Worm (Caenorhabditis elegans) whole organism, L4/young adult: ENCODE results near the gene K12D12.4.

Source experiments
- W03F9.2 ChIP-seq: fragments of 150-350 bp; optimal IDR thresholded peaks from 2 replicates; lab custom pipeline; 2014; ENCODE audit warnings: missing biosample characterization, missing genetic modification characterization
- dao-5 ChIP-seq: sonication (generic microtip); optimal IDR thresholded peaks from 2 replicates; lab custom pipeline; 2016; ENCODE audit warnings: missing genotype, missing genetic modification characterization, moderate library complexity, missing compliant biosample characterization
- him-1 ChIP-seq: sonication (generic microtip); optimal IDR thresholded peaks from 2 replicates; lab custom pipeline; 2016; ENCODE audit warnings: missing genotype, missing genetic modification reagents, missing genetic modification characterization, missing compliant biosample characterization

Gene K12D12.4

DNA sequence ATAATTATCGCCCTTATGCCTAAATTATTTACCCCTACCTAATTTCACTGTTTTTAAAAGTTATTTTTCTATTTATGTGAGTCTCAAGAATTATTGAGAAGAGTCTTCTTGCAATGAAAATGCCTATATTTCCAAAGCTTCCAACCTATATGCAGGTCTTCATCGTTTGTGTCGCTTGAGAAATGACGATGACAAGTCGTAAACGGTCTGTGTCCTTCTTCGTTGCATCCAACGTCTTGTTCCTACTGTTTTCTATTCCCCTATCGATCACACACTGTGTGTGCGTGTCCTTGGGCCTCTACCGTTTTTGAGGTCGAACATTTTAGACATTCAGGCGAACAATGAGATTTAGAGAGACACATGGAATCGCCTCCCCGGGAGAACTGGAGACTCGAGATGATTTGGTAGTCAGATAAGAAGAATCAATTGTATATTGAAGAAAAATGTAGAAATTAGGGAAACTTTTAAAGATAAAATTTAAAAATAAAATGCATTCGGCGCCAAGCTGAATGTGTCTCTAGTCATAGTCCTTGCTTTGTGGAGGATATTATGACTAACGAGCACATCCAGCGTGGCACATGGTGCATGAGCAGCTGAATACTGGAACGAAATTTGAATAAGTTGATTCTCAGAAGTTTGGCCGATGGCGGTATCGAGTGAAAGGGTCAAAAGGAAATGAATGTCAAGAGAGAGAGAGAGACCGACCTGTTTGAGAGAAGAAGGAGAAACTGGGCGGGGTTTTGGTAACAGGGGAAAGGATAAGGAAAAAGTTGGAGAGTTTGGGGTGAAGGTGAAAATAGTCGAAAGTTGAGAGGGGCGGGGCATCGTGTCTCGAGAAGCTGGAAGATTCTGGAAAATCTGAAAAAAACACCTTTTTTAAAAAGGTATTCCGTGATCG lies 15.2 kb upstream of the K12D12.4 start:
- TF ChIP-seq W03F9.2 (tag; lab: Kevin White, UChicago) (no peak), him-1 (tag; lab: Kevin White, UChicago) (no peak), dao-5 (no peak)

ce11 chrII:11879784-11880183 lies 14.2 kb upstream of the K12D12.4 start:
- TF ChIP-seq dao-5 (no peak), W03F9.2 (tag; lab: Kevin White, UChicago) (no peak), him-1 (tag; lab: Kevin White, UChicago) (no peak)

DNA sequence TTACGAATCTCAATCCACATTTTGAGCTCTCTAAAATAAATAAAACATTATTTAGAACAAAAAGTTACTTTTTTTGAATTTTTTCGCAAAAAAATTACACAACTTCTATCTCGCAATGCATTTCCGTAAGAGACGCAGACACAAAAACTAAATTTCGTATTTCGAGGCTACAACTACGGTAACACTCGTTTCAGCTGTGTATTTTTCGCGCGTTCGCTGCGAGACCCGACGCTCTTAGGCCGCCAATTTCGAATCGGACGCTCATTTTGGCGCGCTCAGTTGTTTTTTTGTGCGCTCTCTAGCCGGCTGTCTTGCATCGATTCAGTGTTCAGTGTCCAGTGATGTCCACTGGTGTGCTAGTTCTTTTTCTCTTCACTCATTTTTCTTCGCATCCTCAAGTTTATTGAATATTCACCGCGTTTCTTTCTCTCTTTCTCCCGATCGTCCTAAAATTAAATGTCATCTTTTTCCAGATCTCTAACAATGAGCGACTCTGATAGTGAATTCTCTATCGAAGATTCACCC lies 9.2 kb upstream of the K12D12.4 start, which contains the start of the genes npp-3 and top-2:
npp-3 (minus strand) TSS at position 115 of the 525 bp plus-strand sequence.
top-2 (plus strand) TSS at position 475 of the 525 bp plus-strand sequence.
- TF ChIP-seq W03F9.2 (tag; lab: Kevin White, UChicago) (peak; percentile 88), him-1 (tag; lab: Kevin White, UChicago) (peak; percentile 74), dao-5 (no peak)

DNA sequence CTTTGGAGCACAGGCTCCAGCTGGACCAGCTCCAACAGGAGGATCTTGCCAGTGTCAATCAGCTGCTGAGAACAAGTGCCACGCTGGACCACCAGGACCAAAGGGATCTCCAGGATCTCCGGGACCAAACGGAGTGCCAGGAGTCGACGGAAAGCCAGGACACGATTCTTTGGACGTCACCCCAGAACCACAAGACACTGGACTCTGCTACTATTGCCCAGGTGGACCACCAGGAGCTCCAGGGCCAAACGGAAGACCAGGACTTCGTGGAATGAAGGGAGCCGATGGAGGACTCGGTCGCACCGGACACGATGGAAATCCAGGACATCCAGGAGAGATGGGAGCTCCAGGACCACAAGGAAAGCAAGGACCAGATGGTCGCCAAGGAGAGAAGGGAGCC lies 3.3 kb upstream of the K12D12.4 start:
- no peak for TF ChIP-seq dao-5
- no peak for TF ChIP-seq W03F9.2 (tag; lab: Kevin White, UChicago)
- no peak for TF ChIP-seq him-1 (tag; lab: Kevin White, UChicago)

ce11 chrII:11868234-11868633 lies 2.7 kb upstream of the K12D12.4 start, which contains the start of gene col-84:
TSS of gene col-84 (plus strand) at chrII:11868534.
- TF ChIP-seq W03F9.2 (tag; lab: Kevin White, UChicago) (no peak), dao-5 (no peak), him-1 (tag; lab: Kevin White, UChicago) (no peak)

DNA sequence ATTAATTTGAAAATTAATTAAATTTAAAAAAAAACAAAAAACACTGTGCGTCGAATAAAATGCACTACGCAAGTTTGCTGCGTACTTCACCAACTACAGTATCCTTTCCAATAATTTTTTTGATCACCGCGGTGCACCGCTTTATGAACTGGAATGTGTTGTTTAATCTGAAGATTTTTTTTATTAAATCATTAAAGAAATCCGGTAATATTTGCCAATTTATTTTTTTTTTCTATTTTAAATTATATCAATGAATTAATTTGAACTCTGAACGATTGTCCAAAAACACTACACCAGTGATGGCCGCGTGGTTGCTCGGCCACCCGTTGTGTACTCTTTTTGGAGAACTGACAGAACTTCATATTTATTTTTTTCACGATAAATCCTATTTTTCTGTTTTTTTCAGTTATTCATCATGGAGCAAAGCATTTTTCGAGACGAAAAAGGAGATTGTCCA lies 4.9 kb downstream of the K12D12.4 start, which contains the start of gene K12D12.5:
K12D12.5 (plus strand) TSS at position 407 of the 457 bp plus-strand sequence.
- no peak for TF ChIP-seq dao-5
- no peak for TF ChIP-seq him-1 (tag; lab: Kevin White, UChicago)
- peak; percentile 25 for TF ChIP-seq W03F9.2 (tag; lab: Kevin White, UChicago)

DNA sequence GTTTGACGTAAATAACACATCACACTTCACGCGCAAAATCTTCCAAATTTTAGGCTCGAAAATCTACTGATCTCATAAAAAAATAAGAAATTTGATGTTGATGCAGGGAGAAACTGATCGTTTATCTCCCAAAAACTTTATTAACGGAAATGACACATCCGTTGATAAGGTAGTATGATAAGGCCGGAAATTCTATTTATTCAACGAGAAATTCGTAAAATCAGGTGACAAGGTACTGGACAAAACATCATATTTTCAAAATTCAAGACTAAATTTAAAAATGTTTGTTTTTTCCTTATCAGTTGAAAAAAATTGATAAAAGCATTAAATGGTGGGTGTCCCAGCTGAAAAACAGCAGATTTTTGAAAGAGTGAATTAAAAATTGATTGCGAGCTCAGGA lies 5.7 kb downstream of the K12D12.4 start:
- TF ChIP-seq him-1 (tag; lab: Kevin White, UChicago) (no peak), W03F9.2 (tag; lab: Kevin White, UChicago) (no peak), dao-5 (no peak)

- TF ChIP-seq W03F9.2 (tag; lab: Kevin White, UChicago) (no peak), him-1 (tag; lab: Kevin White, UChicago) (no peak), dao-5 (no peak)
Measured at ce11 chrII:11856361-11856760, 9.2 kb downstream of the K12D12.4 start, which contains the start of gene clh-1. TSS of gene clh-1 (minus strand) at chrII:11856461.

DNA sequence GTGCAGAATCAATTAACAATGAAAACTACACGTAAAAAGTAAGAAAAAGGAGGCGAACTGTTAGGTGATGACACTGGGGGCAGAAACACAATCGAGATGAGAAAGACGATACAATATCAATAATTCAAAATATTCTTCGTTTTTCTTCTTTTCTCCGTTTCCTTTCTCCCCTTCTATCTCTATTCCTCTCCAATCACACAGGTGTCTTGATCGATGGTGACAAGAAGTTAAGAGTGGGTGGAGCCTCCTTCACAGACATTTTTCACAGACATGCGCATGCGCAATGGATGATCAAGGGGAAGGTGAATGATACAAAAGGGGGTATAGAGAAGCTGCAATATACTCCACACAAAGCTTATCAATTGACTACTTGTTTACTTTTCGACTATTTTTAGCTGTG lies 10.8 kb downstream of the K12D12.4 start:
- TF ChIP-seq W03F9.2 (tag; lab: Kevin White, UChicago), result no peak
- TF ChIP-seq dao-5, result no peak
- TF ChIP-seq him-1 (tag; lab: Kevin White, UChicago), result no peak

DNA sequence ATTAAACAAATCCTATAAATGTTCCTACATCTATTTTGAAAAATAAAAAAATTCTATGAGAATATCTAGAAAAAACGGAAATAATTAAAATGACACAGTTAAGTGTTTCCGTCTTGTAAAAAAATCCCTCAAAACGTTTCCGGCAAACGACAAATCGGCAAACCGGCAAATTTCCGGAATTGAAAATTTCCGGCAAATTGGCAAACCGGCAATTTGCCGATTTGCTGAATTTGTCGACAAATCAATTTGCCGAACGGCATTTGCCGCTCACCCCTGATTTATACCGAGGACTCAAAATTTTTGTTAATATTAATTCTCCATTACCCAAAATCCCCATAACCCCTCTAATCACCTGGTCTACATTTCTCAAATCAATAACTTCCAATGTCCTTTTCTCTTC lies 12.4 kb downstream of the K12D12.4 start:
- no peak for TF ChIP-seq him-1 (tag; lab: Kevin White, UChicago)
- TF ChIP-seq dao-5, result no peak
- no peak for TF ChIP-seq W03F9.2 (tag; lab: Kevin White, UChicago)

DNA sequence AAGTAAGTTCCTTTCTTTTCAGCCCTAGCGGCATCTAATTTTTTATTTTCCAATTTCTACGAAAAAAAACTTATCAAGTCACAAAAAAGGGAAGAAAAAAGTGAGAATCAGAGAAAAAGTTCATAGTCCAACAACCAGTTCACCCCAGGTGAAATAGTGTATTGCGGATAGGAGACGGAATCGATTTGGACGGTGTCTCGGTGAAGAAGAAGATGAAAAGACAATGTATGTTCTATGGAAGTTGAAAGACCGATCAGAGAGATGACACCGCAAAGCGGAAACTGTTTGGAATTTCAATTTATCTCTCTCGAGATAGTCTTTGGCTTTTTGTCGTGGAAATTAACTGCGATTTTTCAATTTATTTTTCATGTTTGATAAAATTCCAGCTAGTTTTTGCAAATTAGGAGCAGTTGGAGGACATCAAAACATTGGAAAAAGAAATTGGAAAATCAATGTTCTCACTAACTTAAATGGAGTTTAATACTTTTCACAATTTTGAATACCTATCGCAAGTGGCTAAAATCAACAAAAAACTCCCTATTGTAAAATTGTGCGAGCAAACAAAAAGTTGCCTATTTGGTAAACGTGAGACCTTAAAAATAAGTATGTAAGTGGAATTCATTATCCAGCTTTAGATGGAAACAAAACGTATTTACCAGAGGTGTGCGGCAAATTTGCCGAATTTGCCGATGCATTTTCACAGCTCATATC lies 13.2 kb downstream of the K12D12.4 start:
- TF ChIP-seq W03F9.2 (tag; lab: Kevin White, UChicago) (no peak), him-1 (tag; lab: Kevin White, UChicago) (no peak), dao-5 (no peak)

DNA sequence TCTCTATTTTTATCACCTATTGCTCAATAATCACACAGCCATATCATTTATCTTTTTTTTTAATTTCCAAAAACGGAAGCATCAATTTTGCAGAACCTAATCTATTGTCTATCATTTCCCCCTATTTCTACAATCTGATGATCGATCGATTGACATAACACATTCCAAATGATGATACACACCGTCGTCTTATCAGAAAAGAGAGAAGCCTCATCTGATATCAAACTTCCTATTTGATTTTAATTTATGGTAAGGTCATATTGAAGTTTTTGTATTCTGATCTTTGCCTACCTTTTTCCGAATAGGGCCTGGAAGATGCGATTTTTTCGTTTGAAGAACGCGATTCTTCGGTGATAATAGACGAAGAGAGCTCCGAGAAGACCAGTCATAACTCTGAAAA lies 16.0 kb downstream of the K12D12.4 start:
- TF ChIP-seq W03F9.2 (tag; lab: Kevin White, UChicago), result no peak
- no peak for TF ChIP-seq him-1 (tag; lab: Kevin White, UChicago)
- TF ChIP-seq dao-5, result no peak

DNA sequence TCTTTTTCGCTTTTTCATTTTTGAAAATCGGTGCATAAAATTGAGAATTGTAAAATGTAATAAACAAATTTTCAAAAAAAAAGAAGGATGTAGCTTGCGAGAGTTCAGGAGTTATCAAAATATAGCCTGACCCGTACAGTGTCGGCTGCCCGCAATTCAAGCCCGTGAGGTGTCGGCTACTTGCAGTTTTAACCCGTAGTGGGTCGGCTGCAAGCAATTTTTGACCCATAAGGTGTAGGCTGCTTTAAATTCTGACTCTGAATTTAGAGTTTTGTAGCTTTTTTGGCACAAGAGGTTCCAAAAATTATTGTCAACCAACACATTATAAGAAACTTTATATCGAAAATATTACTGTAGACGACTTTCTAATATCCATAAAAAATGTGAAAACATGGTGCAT lies 19.6 kb downstream of the K12D12.4 start:
- TF ChIP-seq W03F9.2 (tag; lab: Kevin White, UChicago) (no peak), dao-5 (no peak), him-1 (tag; lab: Kevin White, UChicago) (no peak)
